Worm (Caenorhabditis elegans): ENCODE measurements around the gene nlp-17.

Gene nlp-17

DNA sequence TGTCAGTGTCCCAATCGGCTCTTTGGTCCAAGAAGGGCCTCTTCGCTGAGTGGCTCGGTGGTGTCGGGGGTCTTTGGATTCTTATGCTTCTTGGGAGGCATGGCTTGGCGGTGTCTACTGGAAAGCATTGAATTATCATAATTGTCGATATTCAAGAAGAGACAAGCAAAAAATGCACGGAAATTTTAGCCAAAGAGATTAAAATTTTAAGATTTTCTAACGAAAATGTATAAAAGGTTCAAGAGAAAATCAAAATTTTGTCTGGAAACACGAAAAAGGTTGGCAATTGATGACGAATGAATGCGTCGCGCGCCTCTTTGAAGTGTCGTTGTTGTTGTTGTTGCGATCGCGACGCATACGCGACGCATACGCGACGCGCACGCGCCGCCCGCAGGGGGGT is 44.7 kb downstream of the nlp-17 start, which contains the start of gene Y38H8A.12:
Gene Y38H8A.12, minus strand, starts transcription at position 101 of the 400 bp plus-strand sequence.
- no peak for TF ChIP-seq tbx-37 (GFP tag; conservative IDR thresholded peaks at IDR 0.05)
- no peak for TF ChIP-seq aly-1 (tag; optimal IDR thresholded peaks at IDR 0.05)
- TF ChIP-seq tbx-11 (GFP tag; IDR thresholded peaks at IDR 0.05), result no peak
- no peak for TF ChIP-seq ceh-13 (GFP tag; optimal IDR thresholded peaks at IDR 0.05)
- TF ChIP-seq hnd-1 (tag; optimal IDR thresholded peaks at IDR 0.05), result no peak
- no peak for TF ChIP-seq B0310.2 (tag; optimal IDR thresholded peaks at IDR 0.05)
- no peak for TF ChIP-seq ama-1 (optimal IDR thresholded peaks at IDR 0.05)
- TF ChIP-seq scrt-1 (GFP tag; IDR thresholded peaks at IDR 0.05), result no peak

- 0 out of 2 replicates have a peak, but pooled peaks have one; percentile 5 for TF ChIP-seq scrt-1 (GFP tag; IDR thresholded peaks at IDR 0.05)
- no peak for TF ChIP-seq F13C5.2 (tag; optimal IDR thresholded peaks at IDR 0.05)
Measured at ce11 chrIV:13458237-13458636, 47.3 kb downstream of the nlp-17 start.

ce11 chrIV:13456893-13457292 is 48.7 kb downstream of the nlp-17 start:
- TF ChIP-seq hnd-1 (tag; optimal IDR thresholded peaks at IDR 0.05) (no peak), tbx-11 (GFP tag; IDR thresholded peaks at IDR 0.05) (no peak)
